Worm (Caenorhabditis elegans) whole organism, L3 larva: Measurements from ENCODE around the gene blos-8.

Experiments
- ZK546.5 ChIP-seq: sonication (generic microtip); optimal IDR thresholded peaks from 2 replicates; lab custom pipeline; 2017; ENCODE audit warnings: missing biosample characterization, missing genetic modification characterization
- aly-2 ChIP-seq: fragments of 150-350 bp; optimal IDR thresholded peaks from 2 replicates; lab custom pipeline; 2014; ENCODE audit warnings: missing biosample characterization, missing genetic modification characterization
- ama-1 ChIP-seq: fragments of 150-350 bp; optimal IDR thresholded peaks from 2 replicates; lab custom pipeline; 2018
- ceh-16 ChIP-seq: sonication (generic microtip); optimal IDR thresholded peaks from 2 replicates; lab custom pipeline; 2017; ENCODE audit warnings: missing biosample characterization, missing genetic modification characterization
- elt-1 ChIP-seq: fragments of 150-350 bp; optimal IDR thresholded peaks from 2 replicates; lab custom pipeline; 2014; ENCODE audit warnings: missing biosample characterization, missing genetic modification characterization
- elt-2 ChIP-seq: sonication (generic microtip); optimal IDR thresholded peaks from 2 replicates; lab custom pipeline; 2016; ENCODE audit warnings: missing genetic modification reagents, mild to moderate bottlenecking, missing genetic modification characterization, missing compliant biosample characterization
- nhr-11 ChIP-seq: fragments of 150-350 bp; optimal IDR thresholded peaks from 2 replicates; lab custom pipeline; 2014; ENCODE audit warnings: missing biosample characterization, missing genetic modification characterization
- nhr-237 ChIP-seq: fragments of 150-350 bp; optimal IDR thresholded peaks from 2 replicates; lab custom pipeline; 2014; ENCODE audit warnings: missing biosample characterization, missing genetic modification characterization
- sea-2 ChIP-seq: fragments of 150-350 bp; sonication (generic microtip); optimal IDR thresholded peaks from 4 replicates; lab custom pipeline; 2014; ENCODE audit warnings: missing biosample characterization, missing genetic modification reagents, missing genetic modification characterization
- snpc-4 ChIP-seq: fragments of 150-350 bp; optimal IDR thresholded peaks from 2 replicates; lab custom pipeline; 2014; ENCODE audit warnings: missing biosample characterization, missing genetic modification characterization

DNA sequence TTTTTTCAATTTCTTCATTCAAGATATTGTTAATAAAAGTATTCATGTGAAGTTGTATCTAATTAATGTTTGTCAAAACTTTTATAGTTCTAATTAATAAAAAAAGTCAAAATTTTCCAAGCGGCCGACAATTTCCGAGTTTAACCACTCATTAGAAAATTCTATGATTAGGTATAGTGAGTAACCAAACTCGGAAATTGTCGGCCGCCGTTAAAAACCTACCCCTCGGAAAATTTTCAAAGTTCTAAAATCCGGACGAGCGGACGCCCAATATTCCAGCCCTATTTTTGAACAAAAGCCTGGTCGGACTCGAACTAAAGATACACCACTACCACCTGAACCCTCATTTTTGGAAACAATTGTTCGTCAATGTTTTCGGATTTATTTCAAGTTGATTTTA is 3.9 kb upstream of the blos-8 start:
- TF ChIP-seq ZK546.5 (tag; lab: Kevin White, UChicago): no peak
- TF ChIP-seq ceh-16 (tag; lab: Kevin White, UChicago): no peak
- TF ChIP-seq aly-2 (tag; lab: Kevin White, UChicago): no peak
- no peak for TF ChIP-seq nhr-11 (tag; lab: Kevin White, UChicago)
- no peak for TF ChIP-seq sea-2 (GFP tag; lab: Kevin White, UChicago)
- TF ChIP-seq nhr-237 (tag; lab: Kevin White, UChicago): no peak
- TF ChIP-seq ama-1 (lab: Kevin White, UChicago): no peak
- TF ChIP-seq elt-2 (tag; lab: Kevin White, UChicago): no peak
- peak; percentile 36 for TF ChIP-seq snpc-4 (tag; lab: Kevin White, UChicago)
- TF ChIP-seq elt-1: no peak
